Fruit fly (Drosophila melanogaster): ENCODE results near the gene CG16965.

DNA sequence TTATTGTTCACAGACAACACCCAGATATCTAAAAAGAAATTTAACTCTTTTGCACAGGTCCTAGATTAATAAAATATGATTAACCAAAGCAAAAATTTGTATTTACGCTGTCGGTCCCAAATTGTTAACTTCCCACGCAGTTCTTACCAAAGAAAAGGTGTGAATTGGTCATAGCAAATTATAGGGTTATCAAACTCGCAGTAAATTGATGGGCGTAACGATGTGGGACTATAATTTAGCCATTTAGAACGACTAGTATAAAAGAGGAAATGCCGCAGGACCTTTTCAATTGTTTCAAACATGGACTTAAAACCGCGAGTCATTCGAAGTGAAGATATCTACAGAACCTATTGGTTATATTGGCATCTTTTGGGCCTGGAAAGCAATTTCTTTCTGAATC is 45.5 kb upstream of the CG16965 start, which contains the start of gene Or33b:
- TF ChIP-seq CG8478 (optimal IDR thresholded peaks at IDR 0.05) (no peak), CTCF (optimal IDR thresholded peaks at IDR 0.05) (no peak)

All from S2 (cell line).